Worm (Caenorhabditis elegans): ENCODE data around the gene nas-9.

nas-9 gene

ce11 chrV:4794308-4794707, 45.5 kb downstream of the nas-9 start, which contains the start of gene R02F11.2:
Gene R02F11.2, plus strand, starts transcription at chrV:4794599.
- no peak for TF ChIP-seq syd-9 (tag; optimal IDR thresholded peaks at IDR 0.05)
- TF ChIP-seq ceh-14 (tag; optimal IDR thresholded peaks at IDR 0.05) = no peak
- TF ChIP-seq unc-3 (GFP tag; conservative IDR thresholded peaks at IDR 0.05) = no peak
- no peak for TF ChIP-seq unc-3 (tag; optimal IDR thresholded peaks at IDR 0.05)
- no peak for TF ChIP-seq ceh-2 (tag; optimal IDR thresholded peaks at IDR 0.05)
- TF ChIP-seq fkh-10 (GFP tag; optimal IDR thresholded peaks at IDR 0.05) = no peak

ce11 chrV:4791569-4791968, 48.2 kb downstream of the nas-9 start, which contains the start of gene R02F11.11:
Gene R02F11.11, plus strand, starts transcription at chrV:4791869.
- no peak for TF ChIP-seq hlh-6 (tag; optimal IDR thresholded peaks at IDR 0.05)
- TF ChIP-seq pax-1 (tag; optimal IDR thresholded peaks at IDR 0.05) = no peak
- TF ChIP-seq nhr-11 (tag; optimal IDR thresholded peaks at IDR 0.05) = no peak
- no peak for TF ChIP-seq tbx-2 (tag; optimal IDR thresholded peaks at IDR 0.05)
- TF ChIP-seq ceh-2 (tag; optimal IDR thresholded peaks at IDR 0.05) = no peak
- no peak for TF ChIP-seq pha-2 (tag; optimal IDR thresholded peaks at IDR 0.05)
- TF ChIP-seq sox-4 (tag; optimal IDR thresholded peaks at IDR 0.05) = no peak
- no peak for TF ChIP-seq pag-3 (tag; optimal IDR thresholded peaks at IDR 0.05; ENCODE audit: borderline replicate concordance)
- TF ChIP-seq ceh-30 (tag; optimal IDR thresholded peaks at IDR 0.05) = no peak
- no peak for TF ChIP-seq elt-2 (tag; optimal IDR thresholded peaks at IDR 0.05)
- TF ChIP-seq ceh-34 (tag; optimal IDR thresholded peaks at IDR 0.05) = no peak
- TF ChIP-seq nhr-232 (tag; optimal IDR thresholded peaks at IDR 0.05) = no peak
- TF ChIP-seq ceh-45 (GFP tag; IDR thresholded peaks at IDR 0.05) = no peak

DNA sequence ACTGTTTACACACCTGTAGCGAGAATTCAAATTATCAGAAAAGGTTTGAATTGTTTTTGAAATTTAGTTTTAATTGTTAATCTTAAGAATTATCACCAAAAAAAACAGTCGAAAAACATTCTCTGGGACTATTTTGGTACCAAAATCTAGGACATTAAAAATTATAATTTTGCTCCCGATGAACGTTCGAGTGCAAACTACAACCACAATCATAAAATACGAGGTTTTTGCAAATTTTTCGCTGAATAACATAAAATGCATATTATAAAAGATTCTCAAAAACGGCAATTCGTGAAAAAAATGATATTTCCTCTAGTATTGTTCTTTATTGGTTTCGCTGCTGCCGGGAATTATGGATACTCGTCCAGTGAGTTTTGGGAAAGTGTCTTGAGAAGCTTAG, 49.4 kb downstream of the nas-9 start, which contains the start of gene R02F11.12:
TSS of gene R02F11.12 (plus strand) at position 301 of the 400 bp plus-strand sequence.
- no peak for TF ChIP-seq K09A11.1 (tag; optimal IDR thresholded peaks at IDR 0.05; ENCODE audit: insufficient read depth)
- no peak for TF ChIP-seq ceh-30 (tag; optimal IDR thresholded peaks at IDR 0.05)
- no peak for TF ChIP-seq ahr-1 (tag; optimal IDR thresholded peaks at IDR 0.05)
- no peak for TF ChIP-seq Y22D7AL.16 (tag; optimal IDR thresholded peaks at IDR 0.05)
- TF ChIP-seq fkh-10 (GFP tag; optimal IDR thresholded peaks at IDR 0.05) = no peak
- TF ChIP-seq dmd-4 (tag; optimal IDR thresholded peaks at IDR 0.05; ENCODE audit: borderline replicate concordance) = no peak
- TF ChIP-seq T23F11.4 (GFP tag; optimal IDR thresholded peaks at IDR 0.05) = no peak
- no peak for TF ChIP-seq fkh-6 (tag; optimal IDR thresholded peaks at IDR 0.05)
- TF ChIP-seq hlh-8 (tag; optimal IDR thresholded peaks at IDR 0.05) = no peak
- no peak for TF ChIP-seq unc-55 (GFP tag; optimal IDR thresholded peaks at IDR 0.05)
- TF ChIP-seq gmeb-2 (tag; optimal IDR thresholded peaks at IDR 0.05) = no peak
- TF ChIP-seq pros-1 (tag; optimal IDR thresholded peaks at IDR 0.05) = no peak
- no peak for TF ChIP-seq pax-1 (tag; optimal IDR thresholded peaks at IDR 0.05)
- no peak for TF ChIP-seq nhr-232 (tag; optimal IDR thresholded peaks at IDR 0.05)
- no peak for TF ChIP-seq rnt-1 (tag; optimal IDR thresholded peaks at IDR 0.05)

DNA sequence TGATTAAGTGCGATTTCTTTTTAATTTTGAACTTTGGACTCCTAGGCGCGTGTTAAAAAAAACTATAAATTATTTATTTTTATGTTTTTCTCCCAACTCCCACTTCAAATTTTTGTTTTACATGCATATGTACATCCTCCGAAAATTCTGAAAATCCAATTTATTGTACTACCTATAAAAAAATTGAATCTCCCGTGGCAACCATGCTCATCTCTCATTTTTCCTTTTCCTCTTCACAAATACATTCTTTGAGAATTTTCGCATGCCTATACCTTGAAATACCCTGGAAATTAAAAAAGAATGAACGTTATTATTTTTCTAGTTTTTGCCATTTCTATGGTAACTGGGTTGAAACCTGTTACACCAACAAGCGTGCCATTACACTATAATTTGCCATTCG, 51.0 kb downstream of the nas-9 start, which contains the start of gene R02F11.10:
TSS of gene R02F11.10 (plus strand) at position 301 of the 400 bp plus-strand sequence.
- TF ChIP-seq Y22D7AL.16 (tag; optimal IDR thresholded peaks at IDR 0.05) = no peak
- no peak for TF ChIP-seq ttx-3 (tag; optimal IDR thresholded peaks at IDR 0.05)
- TF ChIP-seq sox-2 (GFP tag; IDR thresholded peaks at IDR 0.05) = no peak
- TF ChIP-seq zip-5 (tag; optimal IDR thresholded peaks at IDR 0.05) = no peak
- no peak for TF ChIP-seq dmd-4 (tag; optimal IDR thresholded peaks at IDR 0.05; ENCODE audit: borderline replicate concordance)
- no peak for TF ChIP-seq nfya-1 (tag; optimal IDR thresholded peaks at IDR 0.05)
- TF ChIP-seq che-1 (tag; optimal IDR thresholded peaks at IDR 0.05) = no peak
- no peak for TF ChIP-seq pag-3 (tag; optimal IDR thresholded peaks at IDR 0.05; ENCODE audit: borderline replicate concordance)
- no peak for TF ChIP-seq ceh-19 (GFP tag; optimal IDR thresholded peaks at IDR 0.05)
- no peak for TF ChIP-seq tbx-7 (tag; optimal IDR thresholded peaks at IDR 0.05)
- TF ChIP-seq hlh-8 (tag; optimal IDR thresholded peaks at IDR 0.05) = no peak
- no peak for TF ChIP-seq rnt-1 (tag; optimal IDR thresholded peaks at IDR 0.05)
- TF ChIP-seq odd-2 (tag; optimal IDR thresholded peaks at IDR 0.05) = no peak
- no peak for TF ChIP-seq hlh-15 (tag; optimal IDR thresholded peaks at IDR 0.05)

All from whole organism, late embryonic.